Worm (Caenorhabditis elegans) whole organism, midembryonic: ENCODE data around the gene Y62F5A.9.

Experiments
- cog-1 ChIP-seq: sonication (generic microtip); optimal IDR thresholded peaks from 2 replicates; lab custom pipeline; 2016; ENCODE audit warnings: missing genetic modification characterization, missing compliant biosample characterization
- flt-1 ChIP-seq: fragments of 200-800 bp; sonication (Bioruptor generic); IDR thresholded peaks from 2 replicates; pipeline ENCODE4 v1.3.6; 2022; ENCODE audit warnings: missing genetic modification characterization, missing compliant biosample characterization
- klf-2 ChIP-seq: fragments of 200-800 bp; sonication (Bioruptor generic); conservative IDR thresholded peaks from 2 replicates; pipeline ENCODE4 v1.3.6; 2022; ENCODE audit warnings: missing genetic modification reagents, missing genetic modification characterization, missing compliant biosample characterization
- med-1 ChIP-seq: sonication (generic microtip); optimal IDR thresholded peaks from 2 replicates; lab custom pipeline; 2017; ENCODE audit warnings: missing genetic modification characterization, mild to moderate bottlenecking, missing compliant biosample characterization, antibody characterized with exemption, missing genetic modification reagents; ENCODE audit not compliant: insufficient read depth
- ref-1 ChIP-seq: fragments of 200-800 bp; sonication (Bioruptor generic); conservative IDR thresholded peaks from 2 replicates; pipeline ENCODE4 v1.3.6; 2022; ENCODE audit warnings: missing genetic modification reagents, missing genetic modification characterization, missing compliant biosample characterization
- tab-1 ChIP-seq: fragments of 200-800 bp; sonication (Bioruptor generic); IDR thresholded peaks from 2 replicates; pipeline ENCODE4 v1.3.6; 2022; ENCODE audit warnings: missing genetic modification characterization, missing compliant biosample characterization
- ztf-23 ChIP-seq: fragments of 200-800 bp; sonication (Bioruptor generic); IDR thresholded peaks from 2 replicates; pipeline ENCODE4 v1.3.6; 2022; ENCODE audit warnings: missing genetic modification reagents, missing genetic modification characterization, missing compliant biosample characterization

- TF ChIP-seq tab-1 (GFP tag; lab: Robert Waterston, UW) (no peak), flt-1 (GFP tag; lab: Robert Waterston, UW) (no peak), cog-1 (tag; lab: Kevin White, UChicago) (no peak), med-1 (GFP tag; lab: Kevin White, UChicago) (no peak), klf-2 (GFP tag; lab: Robert Waterston, UW) (no peak), ref-1 (GFP tag; lab: Robert Waterston, UW) (no peak), ztf-23 (GFP tag; lab: Robert Waterston, UW) (no peak)
Measured at ce11 chrII:11495307-11495706, 43.3 kb downstream of the Y62F5A.9 start, which contains the start of the genes ooc-3 and B0334.4.
